Worm (Caenorhabditis elegans): ENCODE measurements around the gene srh-105.

The srh-105 gene

DNA sequence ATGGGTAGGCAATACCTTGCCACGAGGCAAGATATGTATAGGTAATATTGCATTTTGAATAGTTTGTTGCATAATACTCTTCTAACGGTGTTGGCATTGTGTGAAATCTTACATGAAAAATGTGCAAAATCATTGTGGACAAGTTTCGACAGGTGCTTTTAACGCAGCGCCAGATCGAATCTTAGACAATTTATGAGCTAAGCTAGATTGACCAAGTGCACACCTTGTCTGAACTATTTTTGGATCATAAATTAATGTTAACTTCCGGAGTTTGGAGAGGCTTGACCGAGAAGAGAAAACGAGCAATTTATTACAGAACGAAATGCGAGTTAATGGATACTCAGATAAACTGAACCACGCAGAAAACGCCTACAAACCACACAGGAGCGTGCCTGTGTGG, at the start of gene srh-105:
TSS of gene srh-105 (minus strand) at position 101 of the 400 bp plus-strand sequence.
- TF ChIP-seq lin-39 (tag; optimal IDR thresholded peaks at IDR 0.05): no peak
- TF ChIP-seq eor-1 (tag; optimal IDR thresholded peaks at IDR 0.05): no peak
- TF ChIP-seq tbx-2 (tag; optimal IDR thresholded peaks at IDR 0.05): no peak
- TF ChIP-seq nhr-237 (tag; optimal IDR thresholded peaks at IDR 0.05): no peak
- no peak for TF ChIP-seq nhr-12 (tag; optimal IDR thresholded peaks at IDR 0.05)
- no peak for TF ChIP-seq nhr-76 (tag; optimal IDR thresholded peaks at IDR 0.05)
- TF ChIP-seq elt-1 (tag; optimal IDR thresholded peaks at IDR 0.05): no peak
- TF ChIP-seq R02D3.7 (tag; optimal IDR thresholded peaks at IDR 0.05): no peak
- no peak for TF ChIP-seq egl-27 (tag; optimal IDR thresholded peaks at IDR 0.05)
- no peak for TF ChIP-seq daf-12 (tag; optimal IDR thresholded peaks at IDR 0.05)
- no peak for TF ChIP-seq nhr-43 (tag; optimal IDR thresholded peaks at IDR 0.05; ENCODE audit: poor library complexity, severe bottlenecking)
- TF ChIP-seq fkh-2 (tag; optimal IDR thresholded peaks at IDR 0.05): no peak
- TF ChIP-seq mml-1 (tag; optimal IDR thresholded peaks at IDR 0.05): no peak
- no peak for TF ChIP-seq ZK546.5 (tag; optimal IDR thresholded peaks at IDR 0.05)
- TF ChIP-seq ceh-16 (tag; optimal IDR thresholded peaks at IDR 0.05): no peak
- TF ChIP-seq jun-1 (tag; optimal IDR thresholded peaks at IDR 0.05): no peak
- no peak for TF ChIP-seq zag-1 (tag; optimal IDR thresholded peaks at IDR 0.05)
- no peak for TF ChIP-seq elt-2 (tag; optimal IDR thresholded peaks at IDR 0.05)
- TF ChIP-seq nhr-11 (tag; optimal IDR thresholded peaks at IDR 0.05): no peak

DNA sequence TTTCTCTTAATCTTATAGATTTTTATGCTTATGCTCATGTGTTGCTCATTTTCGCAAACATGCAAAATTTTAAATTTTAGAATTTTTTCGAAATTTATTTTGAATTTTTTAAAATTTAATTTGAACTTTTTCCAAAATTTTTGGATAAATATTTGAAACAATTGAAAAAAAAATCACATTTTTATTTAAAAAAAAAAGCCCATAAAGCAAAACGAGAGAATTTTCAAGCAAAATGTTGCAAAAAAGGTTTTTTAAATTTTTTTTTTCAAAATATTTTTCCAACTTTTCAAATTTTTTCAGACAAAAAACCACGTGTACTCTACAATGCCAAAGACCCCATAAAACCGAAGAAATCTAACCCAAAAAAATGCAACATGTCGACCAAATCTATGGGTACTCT, 47.1 kb upstream of the srh-105 start, which contains the start of the genes C09E8.1 and C09E8.6:
TSS of gene C09E8.1 (plus strand) at position 301 of the 400 bp plus-strand sequence.
TSS of gene C09E8.6 (plus strand) at position 313 of the 400 bp plus-strand sequence.
- no peak for TF ChIP-seq jun-1 (tag; optimal IDR thresholded peaks at IDR 0.05)
- TF ChIP-seq nhr-76 (tag; optimal IDR thresholded peaks at IDR 0.05): no peak
- TF ChIP-seq ceh-9 (tag; optimal IDR thresholded peaks at IDR 0.05): no peak
- TF ChIP-seq aly-2 (tag; optimal IDR thresholded peaks at IDR 0.05): no peak
- TF ChIP-seq nhr-237 (tag; optimal IDR thresholded peaks at IDR 0.05): no peak
- TF ChIP-seq egl-5 (tag; optimal IDR thresholded peaks at IDR 0.05): no peak
- no peak for TF ChIP-seq lsy-12 (tag; optimal IDR thresholded peaks at IDR 0.05)
- TF ChIP-seq skn-1 (tag; optimal IDR thresholded peaks at IDR 0.05): no peak
- TF ChIP-seq mdl-1 (tag; optimal IDR thresholded peaks at IDR 0.05): no peak
- no peak for TF ChIP-seq ceh-82 (tag; optimal IDR thresholded peaks at IDR 0.05)

DNA sequence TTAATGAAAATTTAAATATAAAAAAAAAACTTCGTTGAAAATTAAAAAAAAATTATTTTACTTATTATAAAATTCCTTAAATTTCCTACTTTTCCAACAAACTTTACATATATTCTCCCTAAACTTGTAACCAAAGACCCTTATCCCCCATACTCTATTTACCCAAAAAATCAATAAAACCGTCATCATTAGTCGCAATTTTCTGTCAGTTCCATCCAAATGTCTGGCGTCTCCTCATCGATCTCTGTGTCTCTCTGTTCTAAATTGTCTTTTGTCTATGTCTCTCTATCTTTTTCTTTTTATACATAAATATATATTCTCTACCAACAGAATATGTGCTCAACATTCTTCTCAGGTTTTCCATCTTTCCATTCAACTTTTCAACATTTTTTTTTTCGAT, 46.2 kb upstream of the srh-105 start:
- peak; percentile 67 for TF ChIP-seq ceh-28 (tag; optimal IDR thresholded peaks at IDR 0.05)
- TF ChIP-seq hmg-11 (tag; optimal IDR thresholded peaks at IDR 0.05): peak; percentile 30
- TF ChIP-seq pha-4 (tag; optimal IDR thresholded peaks at IDR 0.05): peak; percentile 44
- TF ChIP-seq snpc-4 (tag; optimal IDR thresholded peaks at IDR 0.05): no peak

DNA sequence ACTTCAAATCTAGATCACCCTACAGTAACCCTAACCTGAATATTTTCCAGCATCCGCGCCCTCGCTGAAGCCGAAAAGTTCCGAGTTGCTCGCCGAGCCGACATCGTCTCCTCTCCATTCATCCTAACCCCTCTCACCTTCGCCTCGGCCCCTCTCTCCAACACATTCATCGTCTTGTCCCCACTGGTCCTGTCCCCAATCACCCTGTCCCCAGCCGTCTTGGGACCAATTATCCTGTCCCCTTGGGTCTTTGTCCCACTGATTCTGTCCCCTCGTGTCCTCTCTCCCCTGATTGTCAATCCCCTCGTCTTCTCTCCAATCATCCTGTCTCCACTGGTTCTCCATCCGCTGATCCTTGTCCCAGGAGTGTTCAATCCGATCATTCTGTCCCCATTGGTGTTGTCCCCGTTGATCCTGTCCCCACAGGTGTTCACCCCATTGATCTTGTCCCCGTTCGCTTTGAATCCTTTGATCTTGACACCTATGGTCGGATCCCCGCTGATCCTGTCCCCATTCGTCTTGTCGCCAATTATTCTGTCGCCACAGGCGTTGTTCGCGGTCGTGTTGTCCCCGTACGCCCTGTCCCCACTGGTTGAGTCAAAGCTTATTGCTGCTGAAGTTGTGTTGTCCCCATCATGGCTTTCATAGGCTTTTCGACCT, 42.2 kb upstream of the srh-105 start, which contains the start of gene lips-7:
TSS of gene lips-7 (plus strand) at position 610 of the 660 bp plus-strand sequence.
- TF ChIP-seq jun-1 (tag; optimal IDR thresholded peaks at IDR 0.05): no peak
- no peak for TF ChIP-seq nhr-11 (tag; optimal IDR thresholded peaks at IDR 0.05)
- no peak for TF ChIP-seq skn-1 (tag; optimal IDR thresholded peaks at IDR 0.05)
- TF ChIP-seq lsy-12 (tag; optimal IDR thresholded peaks at IDR 0.05): peak; percentile 40

DNA sequence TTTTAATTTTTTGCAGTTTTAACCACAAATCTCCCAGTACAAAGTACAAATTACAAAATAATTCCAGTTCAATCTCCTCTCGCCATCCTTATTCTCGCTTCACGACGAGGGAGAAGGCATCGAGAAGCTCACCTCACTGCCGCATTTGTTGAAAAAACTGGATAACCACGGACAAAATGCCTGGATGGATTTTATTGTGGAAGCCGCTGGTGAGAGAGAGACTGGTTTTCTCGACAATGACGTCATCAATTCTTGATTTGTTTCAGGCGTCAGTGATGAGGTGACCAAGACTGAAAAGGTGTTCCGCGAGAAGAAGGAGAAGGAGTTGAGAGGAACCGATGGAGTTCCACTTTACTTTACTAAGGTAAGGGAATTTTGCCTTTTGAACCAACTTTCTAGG, 40.4 kb upstream of the srh-105 start:
- TF ChIP-seq egl-27 (tag; optimal IDR thresholded peaks at IDR 0.05): no peak
- TF ChIP-seq nhr-43 (tag; optimal IDR thresholded peaks at IDR 0.05; ENCODE audit: poor library complexity, severe bottlenecking): peak; percentile 74

DNA sequence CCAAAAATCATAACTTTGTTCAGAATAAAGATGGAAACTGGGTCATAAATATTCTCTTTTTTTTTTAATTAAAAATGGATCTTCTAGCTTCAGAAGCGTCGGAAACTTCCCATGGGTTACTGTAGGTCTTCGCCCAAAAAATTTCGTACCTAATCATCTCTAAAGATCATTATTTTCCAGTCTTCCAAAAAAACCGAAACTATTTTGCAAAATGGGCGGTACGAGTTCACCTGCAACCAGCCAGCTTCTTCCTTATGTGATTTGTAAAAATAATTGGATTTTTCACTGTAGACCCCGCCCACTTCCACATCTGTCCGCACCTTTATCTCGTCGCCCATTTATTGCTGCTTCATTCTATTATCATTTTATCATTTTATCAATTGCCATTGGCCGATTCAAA, 37.3 kb upstream of the srh-105 start, which contains the start of gene mlt-10:
TSS of gene mlt-10 (plus strand) at position 301 of the 400 bp plus-strand sequence.
- TF ChIP-seq nhr-76 (tag; optimal IDR thresholded peaks at IDR 0.05) (no peak), ztf-4 (tag; optimal IDR thresholded peaks at IDR 0.05) (no peak), nhr-11 (tag; optimal IDR thresholded peaks at IDR 0.05) (no peak), unc-39 (tag; optimal IDR thresholded peaks at IDR 0.05) (no peak), mml-1 (tag; optimal IDR thresholded peaks at IDR 0.05) (no peak), egl-5 (tag; optimal IDR thresholded peaks at IDR 0.05) (no peak), ceh-9 (tag; optimal IDR thresholded peaks at IDR 0.05) (no peak), ztf-11 (tag; optimal IDR thresholded peaks at IDR 0.05) (no peak), aly-2 (tag; optimal IDR thresholded peaks at IDR 0.05) (no peak), egl-27 (tag; optimal IDR thresholded peaks at IDR 0.05) (no peak), ceh-28 (tag; optimal IDR thresholded peaks at IDR 0.05) (no peak), eor-1 (tag; optimal IDR thresholded peaks at IDR 0.05) (no peak), elt-3 (tag; optimal IDR thresholded peaks at IDR 0.05) (no peak), pha-4 (tag; optimal IDR thresholded peaks at IDR 0.05) (no peak), nhr-67 (tag; optimal IDR thresholded peaks at IDR 0.05) (no peak)

Data from whole organism, L3 larva.